Fruit fly (Drosophila melanogaster) whole organism, prepupa: ENCODE measurements around the gene CG17666.

Experiments used
- CG32006 ChIP-seq: fragments of 200-800 bp; sonication (Bioruptor generic); optimal IDR thresholded peaks from 3 replicates; lab custom pipeline; 2017; ENCODE audit warnings: missing biosample characterization, mild to moderate bottlenecking, missing genetic modification characterization
- topi ChIP-seq: fragments of 200-800 bp; sonication (Bioruptor generic); optimal IDR thresholded peaks from 3 replicates; lab custom pipeline; 2016; ENCODE audit warnings: missing biosample characterization, missing genetic modification characterization

- TF ChIP-seq CG32006 (GFP tag; lab: Kevin White, UChicago) (no peak), topi (GFP tag; lab: Kevin White, UChicago) (no peak)
These were observed 27.3 kb downstream of the CG17666 start, which contains the start of gene CG32110 for dm6 chr3L:12808421-12808820.
